Fruit fly (Drosophila melanogaster): ENCODE results near the gene CG15212.

DNA sequence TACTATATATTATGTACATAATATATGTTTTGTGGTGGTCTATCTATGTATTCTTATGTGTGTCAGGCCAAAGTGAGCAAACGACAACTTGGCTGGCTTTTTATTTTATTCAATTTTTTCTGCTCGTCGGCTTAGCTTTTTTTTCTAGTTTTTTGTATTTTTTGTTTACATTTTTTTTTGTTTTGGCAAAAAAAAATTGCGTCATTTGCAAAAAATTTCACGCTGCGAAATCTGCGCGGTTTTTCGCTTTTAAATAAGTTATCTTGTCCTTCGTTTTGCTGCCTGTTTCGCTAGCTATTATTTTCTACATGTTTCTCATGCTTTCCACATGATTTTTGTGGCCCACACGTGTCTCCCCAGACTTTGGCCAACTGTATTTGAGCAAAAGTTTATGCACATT, 41.1 kb downstream of the CG15212 start:
- TF ChIP-seq fd85E (GFP tag; optimal IDR thresholded peaks at IDR 0.05) (no peak), topi (GFP tag; optimal IDR thresholded peaks at IDR 0.05) (no peak)
